1 fruit fly cellular context compared by ENCODE assay signal in genomic region chr3L:9864275-9865052, dm6.
A peak's percentile ranks its signal among the peaks of the same experiment; 100 is the strongest.
TF ChIP-seq lines count a peak whose summit lies in the region.

Gene iPLA2-VIA, minus strand, starts transcription at chr3L:9864349.
Gene Ciz1, plus strand, starts transcription at chr3L:9864639.

TF ChIP-seq in whole organism, embryonic, 481 proteins besides CTCF, POLR2A, EP300 and RAD21 (continued from another document):
- TF ChIP-seq fd3F (GFP tag; optimal IDR thresholded peaks at IDR 0.05; lab: Kevin White, UChicago): no peak
- peak; percentile 82 for TF ChIP-seq CG10267 (tag; optimal IDR thresholded peaks at IDR 0.05; lab: Kevin White, UChicago)
- TF ChIP-seq Max (GFP tag; optimal IDR thresholded peaks at IDR 0.05; lab: Kevin White, UChicago): peak; percentile 42
- peak; percentile 48 for TF ChIP-seq Xbp1 (GFP tag; optimal IDR thresholded peaks at IDR 0.05; lab: Kevin White, UChicago)
- TF ChIP-seq Dip3 (GFP tag; optimal IDR thresholded peaks at IDR 0.05; lab: Kevin White, UChicago): no peak
- peak; percentile 92 for TF ChIP-seq BEAF-32 (GFP tag; optimal IDR thresholded peaks at IDR 0.05; lab: Kevin White, UChicago)
- no peak for TF ChIP-seq E2f2 (GFP tag; IDR thresholded peaks at IDR 0.05; lab: Robert Waterston, UW)
- TF ChIP-seq maf-S (GFP tag; optimal IDR thresholded peaks at IDR 0.05; lab: Kevin White, UChicago): no peak
- TF ChIP-seq lab (GFP tag; optimal IDR thresholded peaks at IDR 0.05; lab: Kevin White, UChicago): no peak
- TF ChIP-seq dpn (GFP tag; optimal IDR thresholded peaks at IDR 0.05; lab: Kevin White, UChicago): peak; percentile 6 to 27
- no peak for TF ChIP-seq CG7928 (GFP tag; optimal IDR thresholded peaks at IDR 0.05; lab: Kevin White, UChicago)
- TF ChIP-seq bbx (GFP tag; IDR thresholded peaks at IDR 0.05; lab: Robert Waterston, UW; ENCODE audit: partially characterized antibody): peak; percentile 70; the same call in 1 of the 2 replicates
- TF ChIP-seq sqz (GFP tag; optimal IDR thresholded peaks at IDR 0.05; lab: Kevin White, UChicago): peak; percentile 84
- TF ChIP-seq CG18619 (GFP tag; optimal IDR thresholded peaks at IDR 0.05; lab: Kevin White, UChicago): no peak
- no peak for TF ChIP-seq CG11695 (GFP tag; IDR thresholded peaks at IDR 0.05; lab: Robert Waterston, UW)
- no peak for TF ChIP-seq lov (optimal IDR thresholded peaks at IDR 0.05; lab: Kevin White, UChicago)
- TF ChIP-seq lov (GFP tag; IDR thresholded peaks at IDR 0.05; lab: Robert Waterston, UW): no peak
- peak; percentile 44; the same call in 2 of the 3 replicates for TF ChIP-seq CG34224 (GFP tag; IDR thresholded peaks at IDR 0.05; lab: Robert Waterston, UW; ENCODE audit: partially characterized antibody)
- no peak for TF ChIP-seq CG1832 (GFP tag; optimal IDR thresholded peaks at IDR 0.05; lab: Kevin White, UChicago)
- TF ChIP-seq Doc3 (GFP tag; IDR thresholded peaks at IDR 0.05; lab: Robert Waterston, UW; ENCODE audit: partially characterized antibody): peak; percentile 66
- no peak for TF ChIP-seq GATAe (GFP tag; conservative IDR thresholded peaks at IDR 0.05; lab: Robert Waterston, UW)
- TF ChIP-seq chm (GFP tag; IDR thresholded peaks at IDR 0.05; lab: Robert Waterston, UW): no peak
- no peak for TF ChIP-seq fd102C (GFP tag; optimal IDR thresholded peaks at IDR 0.05; lab: Kevin White, UChicago)
- TF ChIP-seq CG10979 (tag; optimal IDR thresholded peaks at IDR 0.05; lab: Kevin White, UChicago): peak; percentile 14
- no peak for TF ChIP-seq CG10209 (GFP tag; optimal IDR thresholded peaks at IDR 0.05; lab: Kevin White, UChicago)
- no peak for TF ChIP-seq CG6654 (GFP tag; optimal IDR thresholded peaks at IDR 0.05; lab: Kevin White, UChicago)
- no peak for TF ChIP-seq gsb (GFP tag; IDR thresholded peaks at IDR 0.05; lab: Robert Waterston, UW)
- no peak for TF ChIP-seq tx (GFP tag; optimal IDR thresholded peaks at IDR 0.05; lab: Kevin White, UChicago)
- TF ChIP-seq CG14965 (GFP tag; optimal IDR thresholded peaks at IDR 0.05; lab: Kevin White, UChicago; ENCODE audit: borderline replicate concordance): no peak
- no peak for TF ChIP-seq seq (GFP tag; IDR thresholded peaks at IDR 0.05; lab: Robert Waterston, UW)
- no peak for TF ChIP-seq B-H2 (GFP tag; optimal IDR thresholded peaks at IDR 0.05; lab: Kevin White, UChicago)
- no peak for TF ChIP-seq Taf1 (GFP tag; IDR thresholded peaks at IDR 0.05; lab: Robert Waterston, UW)
- no peak for TF ChIP-seq CG15479 (GFP tag; optimal IDR thresholded peaks at IDR 0.05; lab: Kevin White, UChicago)
- no peak for TF ChIP-seq Hey (tag; optimal IDR thresholded peaks at IDR 0.05; lab: Kevin White, UChicago)
- no peak for TF ChIP-seq CG7271 (tag; optimal IDR thresholded peaks at IDR 0.05; lab: Kevin White, UChicago)
- TF ChIP-seq CG17612 (GFP tag; IDR thresholded peaks at IDR 0.05; lab: Robert Waterston, UW): no peak
- TF ChIP-seq zfh2 (GFP tag; optimal IDR thresholded peaks at IDR 0.05; lab: Kevin White, UChicago): peak; percentile 15
- TF ChIP-seq CG17385 (GFP tag; optimal IDR thresholded peaks at IDR 0.05; lab: Kevin White, UChicago): no peak
- TF ChIP-seq Rfx (GFP tag; IDR thresholded peaks at IDR 0.05; lab: Robert Waterston, UW): no peak
- no peak for TF ChIP-seq CG2889 (GFP tag; IDR thresholded peaks at IDR 0.05; lab: Robert Waterston, UW)
- no peak for TF ChIP-seq al (GFP tag; IDR thresholded peaks at IDR 0.05; lab: Robert Waterston, UW)
- no peak for TF ChIP-seq da (GFP tag; optimal IDR thresholded peaks at IDR 0.05; lab: Kevin White, UChicago)
- TF ChIP-seq CG1602 (GFP tag; optimal IDR thresholded peaks at IDR 0.05; lab: Kevin White, UChicago): peak; percentile 8
- no peak for TF ChIP-seq CG32532 (GFP tag; IDR thresholded peaks at IDR 0.05; lab: Robert Waterston, UW)
- no peak for TF ChIP-seq repo (GFP tag; optimal IDR thresholded peaks at IDR 0.05; lab: Kevin White, UChicago)
- TF ChIP-seq Scr (GFP tag; IDR thresholded peaks at IDR 0.05; lab: Robert Waterston, UW; ENCODE audit: partially characterized antibody): peak; percentile 89
- no peak for TF ChIP-seq Nf-YA (GFP tag; IDR thresholded peaks at IDR 0.05; lab: Robert Waterston, UW)
- TF ChIP-seq pum (GFP tag; optimal IDR thresholded peaks at IDR 0.05; lab: Kevin White, UChicago): peak; percentile 45
- TF ChIP-seq Dfd (GFP tag; optimal IDR thresholded peaks at IDR 0.05; lab: Kevin White, UChicago): no peak
- no peak for TF ChIP-seq cwo (GFP tag; optimal IDR thresholded peaks at IDR 0.05; lab: Kevin White, UChicago)
- no peak for TF ChIP-seq CG43689 (GFP tag; IDR thresholded peaks at IDR 0.05; lab: Robert Waterston, UW)
- no peak for TF ChIP-seq CG17568 (GFP tag; optimal IDR thresholded peaks at IDR 0.05; lab: Kevin White, UChicago)
- TF ChIP-seq fd96Cb (tag; optimal IDR thresholded peaks at IDR 0.05; lab: Kevin White, UChicago): no peak
- TF ChIP-seq bsh (GFP tag; optimal IDR thresholded peaks at IDR 0.05; lab: Kevin White, UChicago): no peak
- peak; percentile 94 for TF ChIP-seq Ets65A (GFP tag; lab: Kevin White, UChicago)
- no peak for TF ChIP-seq croc (GFP tag; conservative IDR thresholded peaks at IDR 0.05; lab: Robert Waterston, UW)
- TF ChIP-seq unc-4 (GFP tag; IDR thresholded peaks at IDR 0.05; lab: Robert Waterston, UW; ENCODE audit: partially characterized antibody): peak; percentile 79
- peak; percentile 25 for TF ChIP-seq CG15696 (tag; optimal IDR thresholded peaks at IDR 0.05; lab: Kevin White, UChicago)
- no peak for TF ChIP-seq nau (GFP tag; optimal IDR thresholded peaks at IDR 0.05; lab: Kevin White, UChicago)
- TF ChIP-seq Hr51 (GFP tag; optimal IDR thresholded peaks at IDR 0.05; lab: Kevin White, UChicago): no peak
- no peak for TF ChIP-seq Oaz (GFP tag; IDR thresholded peaks at IDR 0.05; lab: Robert Waterston, UW)
- TF ChIP-seq Dek (tag; optimal IDR thresholded peaks at IDR 0.05; lab: Kevin White, UChicago): no peak
- no peak for TF ChIP-seq Fer1 (GFP tag; optimal IDR thresholded peaks at IDR 0.05; lab: Kevin White, UChicago)
- TF ChIP-seq CG9215 (GFP tag; IDR thresholded peaks at IDR 0.05; lab: Robert Waterston, UW): no peak
- TF ChIP-seq eyg (GFP tag; optimal IDR thresholded peaks at IDR 0.05; lab: Kevin White, UChicago): no peak
- no peak for TF ChIP-seq E2f1 (GFP tag; IDR thresholded peaks at IDR 0.05; lab: Robert Waterston, UW)
- no peak for TF ChIP-seq ac (GFP tag; optimal IDR thresholded peaks at IDR 0.05; lab: Kevin White, UChicago)
- no peak for TF ChIP-seq chinmo (GFP tag; IDR thresholded peaks at IDR 0.05; lab: Robert Waterston, UW; ENCODE audit: partially characterized antibody)
- TF ChIP-seq CG17328 (GFP tag; IDR thresholded peaks at IDR 0.05; lab: Robert Waterston, UW): no peak
- no peak for TF ChIP-seq hth (optimal IDR thresholded peaks at IDR 0.05; lab: Kevin White, UChicago)
- no peak for TF ChIP-seq oc (tag; optimal IDR thresholded peaks at IDR 0.05; lab: Kevin White, UChicago)
- TF ChIP-seq ind (GFP tag; optimal IDR thresholded peaks at IDR 0.05; lab: Kevin White, UChicago): peak; percentile 37
- no peak for TF ChIP-seq Atf6 (GFP tag; IDR thresholded peaks at IDR 0.05; lab: Robert Waterston, UW)
- TF ChIP-seq bowl (GFP tag; IDR thresholded peaks at IDR 0.05; lab: Robert Waterston, UW): no peak
- TF ChIP-seq trh (GFP tag; optimal IDR thresholded peaks at IDR 0.05; lab: Kevin White, UChicago): no peak
- TF ChIP-seq grn (GFP tag; optimal IDR thresholded peaks at IDR 0.05; lab: Kevin White, UChicago): peak; percentile 37
- TF ChIP-seq CG14014 (GFP tag; IDR thresholded peaks at IDR 0.05; lab: Robert Waterston, UW): no peak
- TF ChIP-seq pzg (GFP tag; optimal IDR thresholded peaks at IDR 0.05; lab: Kevin White, UChicago): peak; percentile 79
- peak; percentile 3 for TF ChIP-seq lbe (GFP tag; optimal IDR thresholded peaks at IDR 0.05; lab: Kevin White, UChicago)
- peak; percentile 91 for TF ChIP-seq knrl (GFP tag; IDR thresholded peaks at IDR 0.05; lab: Robert Waterston, UW; ENCODE audit: partially characterized antibody)
- TF ChIP-seq sim (GFP tag; IDR thresholded peaks at IDR 0.05; lab: Robert Waterston, UW): no peak
- TF ChIP-seq CG2120 (GFP tag; optimal IDR thresholded peaks at IDR 0.05; lab: Kevin White, UChicago): peak; percentile 32
- no peak for TF ChIP-seq CG10274 (GFP tag; optimal IDR thresholded peaks at IDR 0.05; lab: Kevin White, UChicago)
- TF ChIP-seq CG11093 (GFP tag; IDR thresholded peaks at IDR 0.05; lab: Robert Waterston, UW): no peak
- no peak for TF ChIP-seq CG16779 (GFP tag; IDR thresholded peaks at IDR 0.05; lab: Robert Waterston, UW)
- TF ChIP-seq CrebB (tag; optimal IDR thresholded peaks at IDR 0.05; lab: Kevin White, UChicago): no peak
- TF ChIP-seq Bgb (GFP tag; IDR thresholded peaks at IDR 0.05; lab: Robert Waterston, UW; ENCODE audit: partially characterized antibody): peak; percentile 78
- TF ChIP-seq Kr (GFP tag; optimal IDR thresholded peaks at IDR 0.05; lab: Kevin White, UChicago): no peak
- TF ChIP-seq Poxn (GFP tag; IDR thresholded peaks at IDR 0.05; lab: Robert Waterston, UW): no peak
- peak in 1 of 2 experiments; percentile 39 for TF ChIP-seq Pdp1 (GFP tag; optimal IDR thresholded peaks at IDR 0.05; lab: Kevin White, UChicago)
- TF ChIP-seq sug (tag; optimal IDR thresholded peaks at IDR 0.05; lab: Kevin White, UChicago): no peak
- TF ChIP-seq CG8924 (tag; optimal IDR thresholded peaks at IDR 0.05; lab: Kevin White, UChicago): peak; percentile 50
- no peak for TF ChIP-seq vvl (GFP tag; IDR thresholded peaks at IDR 0.05; lab: Robert Waterston, UW)
- peak; percentile 82 for TF ChIP-seq nmo (GFP tag; optimal IDR thresholded peaks at IDR 0.05; lab: Kevin White, UChicago)
- TF ChIP-seq Oli (tag; optimal IDR thresholded peaks at IDR 0.05; lab: Kevin White, UChicago): no peak
- TF ChIP-seq CG8281 (tag; optimal IDR thresholded peaks at IDR 0.05; lab: Kevin White, UChicago): no peak
- no peak for TF ChIP-seq CG16863 (GFP tag; optimal IDR thresholded peaks at IDR 0.05; lab: Kevin White, UChicago)
- no peak for TF ChIP-seq shn (GFP tag; optimal IDR thresholded peaks at IDR 0.05; lab: Kevin White, UChicago)
- TF ChIP-seq ase (GFP tag; IDR thresholded peaks at IDR 0.05; lab: Robert Waterston, UW): no peak
- no peak for TF ChIP-seq CG13296 (GFP tag; optimal IDR thresholded peaks at IDR 0.05; lab: Kevin White, UChicago)
- no peak for TF ChIP-seq CG5953 (GFP tag; IDR thresholded peaks at IDR 0.05; lab: Robert Waterston, UW)
- no peak for TF ChIP-seq Adf1 (GFP tag; IDR thresholded peaks at IDR 0.05; lab: Robert Waterston, UW)
- no peak for TF ChIP-seq Blimp-1 (GFP tag; optimal IDR thresholded peaks at IDR 0.05; lab: Kevin White, UChicago)
- no peak for TF ChIP-seq CG8478 (optimal IDR thresholded peaks at IDR 0.05; lab: Kevin White, UChicago)
- TF ChIP-seq Antp (GFP tag; optimal IDR thresholded peaks at IDR 0.05; lab: Kevin White, UChicago): peak; percentile 38
- no peak for TF ChIP-seq NFAT (GFP tag; IDR thresholded peaks at IDR 0.05; lab: Robert Waterston, UW)
- no peak for TF ChIP-seq fd64A (GFP tag; optimal IDR thresholded peaks at IDR 0.05; lab: Kevin White, UChicago)
- TF ChIP-seq CG3726 (GFP tag; IDR thresholded peaks at IDR 0.05; lab: Robert Waterston, UW): no peak
- TF ChIP-seq CG10431 (GFP tag; optimal IDR thresholded peaks at IDR 0.05; lab: Kevin White, UChicago): no peak
- TF ChIP-seq CG4360 (GFP tag; IDR thresholded peaks at IDR 0.05; lab: Robert Waterston, UW): no peak
- peak in 1 of 2 experiments; percentile 14 for TF ChIP-seq insv (GFP tag; optimal IDR thresholded peaks at IDR 0.05; lab: Kevin White, UChicago)
- TF ChIP-seq ara (GFP tag; IDR thresholded peaks at IDR 0.05; lab: Robert Waterston, UW): no peak
- no peak for TF ChIP-seq PHDP (tag; optimal IDR thresholded peaks at IDR 0.05; lab: Kevin White, UChicago)
- no peak for TF ChIP-seq cato (GFP tag; optimal IDR thresholded peaks at IDR 0.05; lab: Kevin White, UChicago; ENCODE audit: borderline replicate concordance)
- TF ChIP-seq sima (GFP tag; optimal IDR thresholded peaks at IDR 0.05; lab: Kevin White, UChicago): no peak
- no peak for TF ChIP-seq CG9437 (GFP tag; optimal IDR thresholded peaks at IDR 0.05; lab: Kevin White, UChicago)
- TF ChIP-seq BtbVII (GFP tag; optimal IDR thresholded peaks at IDR 0.05; lab: Kevin White, UChicago): no peak
- TF ChIP-seq CG6791 (GFP tag; IDR thresholded peaks at IDR 0.05; lab: Robert Waterston, UW; ENCODE audit: partially characterized antibody): 0 out of 3 replicates have a peak, but pooled peaks have one; percentile 57
- TF ChIP-seq jing (GFP tag; optimal IDR thresholded peaks at IDR 0.05; lab: Kevin White, UChicago): no peak
- TF ChIP-seq CG14050 (GFP tag; IDR thresholded peaks at IDR 0.05; lab: Robert Waterston, UW): no peak
- no peak for TF ChIP-seq CG33557 (GFP tag; optimal IDR thresholded peaks at IDR 0.05; lab: Kevin White, UChicago)
TF ChIP-seq in whole organism, embryonic: peak in this region for 112.
